Worm (Caenorhabditis elegans) whole organism, L3 larva: Measurements from ENCODE around the gene H40L08.9.

Experiments used
- R02D3.7 ChIP-seq: fragments of 150-350 bp; optimal IDR thresholded peaks from 2 replicates; lab custom pipeline; 2014; ENCODE audit warnings: missing biosample characterization, missing genetic modification characterization
- ZK546.5 ChIP-seq: sonication (generic microtip); optimal IDR thresholded peaks from 2 replicates; lab custom pipeline; 2017; ENCODE audit warnings: missing biosample characterization, missing genetic modification characterization
- ama-1 ChIP-seq: fragments of 150-350 bp; optimal IDR thresholded peaks from 2 replicates; lab custom pipeline; 2018
- ceh-28 ChIP-seq: fragments of 150-350 bp; optimal IDR thresholded peaks from 2 replicates; lab custom pipeline; 2014; ENCODE audit warnings: missing biosample characterization, missing genetic modification reagents, missing genetic modification characterization
- ceh-82 ChIP-seq: fragments of 150-350 bp; optimal IDR thresholded peaks from 2 replicates; lab custom pipeline; 2014; ENCODE audit warnings: missing biosample characterization, missing genetic modification characterization
- ceh-9 ChIP-seq: sonication (generic microtip); optimal IDR thresholded peaks from 2 replicates; lab custom pipeline; 2018; ENCODE audit warnings: missing biosample characterization, missing genetic modification characterization
- daf-12 ChIP-seq: fragments of 150-350 bp; optimal IDR thresholded peaks from 2 replicates; lab custom pipeline; 2014; ENCODE audit warnings: missing biosample characterization, missing genetic modification reagents, missing genetic modification characterization
- elt-1 ChIP-seq: fragments of 150-350 bp; optimal IDR thresholded peaks from 2 replicates; lab custom pipeline; 2014; ENCODE audit warnings: missing biosample characterization, missing genetic modification characterization
- elt-2 ChIP-seq: sonication (generic microtip); optimal IDR thresholded peaks from 2 replicates; lab custom pipeline; 2016; ENCODE audit warnings: missing genetic modification reagents, mild to moderate bottlenecking, missing genetic modification characterization, missing compliant biosample characterization
- elt-3 ChIP-seq, 3 experiments: fragments of 150-350 bp in 1 of 3; sonication (generic microtip) in 2 of 3; optimal IDR thresholded peaks; 2 replicates in 2 of 3; 4 replicates in 1 of 3; lab custom pipeline; 2014 to 2017; ENCODE audit warnings: missing biosample characterization in 3 of 3, missing genetic modification characterization in 3 of 3
- eor-1 ChIP-seq, 2 experiments: fragments of 150-350 bp; optimal IDR thresholded peaks; 2 replicates each; lab custom pipeline; 2014 to 2018; ENCODE audit warnings: missing biosample characterization in 2 of 2, missing genetic modification characterization in 2 of 2
- fkh-10 ChIP-seq: sonication (generic microtip); optimal IDR thresholded peaks from 2 replicates; lab custom pipeline; 2017; ENCODE audit warnings: missing biosample characterization, missing genetic modification reagents, missing genetic modification characterization
- fkh-2 ChIP-seq: fragments of 150-350 bp; optimal IDR thresholded peaks from 2 replicates; lab custom pipeline; 2014; ENCODE audit warnings: missing biosample characterization, missing genetic modification reagents, missing genetic modification characterization
- fos-1 ChIP-seq: fragments of 150-350 bp; optimal IDR thresholded peaks from 2 replicates; lab custom pipeline; 2014; ENCODE audit warnings: missing biosample characterization, missing genetic modification characterization
- hmg-11 ChIP-seq: sonication (generic microtip); optimal IDR thresholded peaks from 2 replicates; lab custom pipeline; 2016; ENCODE audit warnings: missing genetic modification characterization, missing compliant biosample characterization
- jun-1 ChIP-seq: fragments of 150-350 bp; optimal IDR thresholded peaks from 2 replicates; lab custom pipeline; 2014; ENCODE audit warnings: missing biosample characterization, missing genetic modification reagents, missing genetic modification characterization
- lin-15B ChIP-seq: fragments of 150-350 bp; optimal IDR thresholded peaks from 2 replicates; lab custom pipeline; 2014; ENCODE audit warnings: missing biosample characterization, missing genetic modification characterization
- lin-39 ChIP-seq: fragments of 150-350 bp; optimal IDR thresholded peaks from 2 replicates; lab custom pipeline; 2018; ENCODE audit warnings: missing biosample characterization, missing genetic modification reagents, missing genetic modification characterization
- lsy-12 ChIP-seq: sonication (generic microtip); optimal IDR thresholded peaks from 2 replicates; lab custom pipeline; 2016; ENCODE audit warnings: mild to moderate bottlenecking, missing genetic modification characterization, missing compliant biosample characterization
- mdl-1 ChIP-seq: fragments of 150-350 bp; optimal IDR thresholded peaks from 2 replicates; lab custom pipeline; 2014; ENCODE audit warnings: missing biosample characterization, missing genetic modification characterization
- mml-1 ChIP-seq: fragments of 150-350 bp; sonication (generic microtip); optimal IDR thresholded peaks from 3 replicates; lab custom pipeline; 2014; ENCODE audit warnings: missing biosample characterization, missing genetic modification characterization
- nfya-1 ChIP-seq: sonication (generic microtip); optimal IDR thresholded peaks from 2 replicates; lab custom pipeline; 2017; ENCODE audit warnings: missing genetic modification characterization, mild to moderate bottlenecking, missing compliant biosample characterization, antibody characterized with exemption, moderate library complexity; ENCODE audit not compliant: insufficient read depth
- nhr-11 ChIP-seq: fragments of 150-350 bp; optimal IDR thresholded peaks from 2 replicates; lab custom pipeline; 2014; ENCODE audit warnings: missing biosample characterization, missing genetic modification characterization
- nhr-12 ChIP-seq: fragments of 150-350 bp; optimal IDR thresholded peaks from 2 replicates; lab custom pipeline; 2014; ENCODE audit warnings: missing biosample characterization, missing genetic modification characterization
- nhr-23 ChIP-seq: fragments of 150-350 bp; optimal IDR thresholded peaks from 2 replicates; lab custom pipeline; 2014; ENCODE audit warnings: missing biosample characterization, missing genetic modification reagents, missing genetic modification characterization
- nhr-237 ChIP-seq: fragments of 150-350 bp; optimal IDR thresholded peaks from 2 replicates; lab custom pipeline; 2014; ENCODE audit warnings: missing biosample characterization, missing genetic modification characterization
- nhr-25 ChIP-seq: sonication (generic microtip); optimal IDR thresholded peaks from 2 replicates; lab custom pipeline; 2017; ENCODE audit warnings: missing biosample characterization, missing genetic modification characterization
- nhr-28 ChIP-seq: fragments of 150-350 bp; optimal IDR thresholded peaks from 2 replicates; lab custom pipeline; 2014; ENCODE audit warnings: missing biosample characterization, missing genetic modification characterization
- nhr-67 ChIP-seq: fragments of 150-350 bp; optimal IDR thresholded peaks from 2 replicates; lab custom pipeline; 2014; ENCODE audit warnings: missing biosample characterization, missing genetic modification characterization
- nhr-76 ChIP-seq: fragments of 150-350 bp; sonication (generic microtip); optimal IDR thresholded peaks from 5 replicates; lab custom pipeline; 2014; ENCODE audit warnings: missing biosample characterization, missing genetic modification characterization
- nhr-77 ChIP-seq: fragments of 150-350 bp; optimal IDR thresholded peaks from 2 replicates; lab custom pipeline; 2014; ENCODE audit warnings: missing biosample characterization, missing genetic modification characterization
- pha-4 ChIP-seq: fragments of 150-350 bp; optimal IDR thresholded peaks from 2 replicates; lab custom pipeline; 2014; ENCODE audit warnings: missing biosample characterization, missing genetic modification reagents, missing genetic modification characterization
- pqm-1 ChIP-seq: fragments of 150-350 bp; optimal IDR thresholded peaks from 2 replicates; lab custom pipeline; 2017; ENCODE audit warnings: missing biosample characterization, missing genetic modification characterization, inconsistent platforms
- skn-1 ChIP-seq: fragments of 150-350 bp; optimal IDR thresholded peaks from 2 replicates; lab custom pipeline; 2014; ENCODE audit warnings: missing biosample characterization, missing genetic modification characterization
- tbx-2 ChIP-seq: sonication (generic microtip); optimal IDR thresholded peaks from 2 replicates; lab custom pipeline; 2016; ENCODE audit warnings: mild to moderate bottlenecking, missing genetic modification characterization, missing compliant biosample characterization
- unc-39 ChIP-seq: sonication (generic microtip); optimal IDR thresholded peaks from 4 replicates; lab custom pipeline; 2017; ENCODE audit warnings: missing biosample characterization, missing genetic modification characterization
- zag-1 ChIP-seq: fragments of 150-350 bp; optimal IDR thresholded peaks from 2 replicates; lab custom pipeline; 2014; ENCODE audit warnings: missing biosample characterization, missing genetic modification characterization
- ztf-11 ChIP-seq: fragments of 150-350 bp; optimal IDR thresholded peaks from 2 replicates; lab custom pipeline; 2014; ENCODE audit warnings: missing biosample characterization, missing genetic modification characterization
- ztf-4 ChIP-seq: fragments of 150-350 bp; optimal IDR thresholded peaks from 2 replicates; lab custom pipeline; 2014; ENCODE audit warnings: missing biosample characterization, missing genetic modification characterization

The H40L08.9 gene

ce11 chrX:15120545-15120944 is 44.3 kb upstream of the H40L08.9 start:
- TF ChIP-seq ama-1 (lab: Kevin White, UChicago): no peak
- TF ChIP-seq elt-1 (tag; lab: Kevin White, UChicago): no peak
- no peak for TF ChIP-seq mml-1
- TF ChIP-seq ceh-28 (tag; lab: Kevin White, UChicago): no peak
- TF ChIP-seq nhr-76: no peak
- no peak for TF ChIP-seq lin-15B (tag; lab: Kevin White, UChicago)
- TF ChIP-seq zag-1: no peak
- no peak for TF ChIP-seq nhr-11 (tag; lab: Kevin White, UChicago)
- no peak for TF ChIP-seq eor-1 (tag; optimal IDR thresholded peaks at IDR 0.05; lab: Kevin White, UChicago)
- TF ChIP-seq ztf-4 (tag; lab: Kevin White, UChicago): no peak
- TF ChIP-seq tbx-2 (tag; lab: Kevin White, UChicago): no peak
- TF ChIP-seq fkh-10 (GFP tag; lab: Kevin White, UChicago): no peak
- TF ChIP-seq ceh-82: no peak
- TF ChIP-seq unc-39 (tag; lab: Kevin White, UChicago): no peak
- TF ChIP-seq pha-4 (tag; lab: Kevin White, UChicago): no peak
- no peak for TF ChIP-seq pqm-1
- no peak for TF ChIP-seq nhr-28 (tag; lab: Kevin White, UChicago)
- no peak for TF ChIP-seq R02D3.7 (tag; lab: Kevin White, UChicago)
- no peak for TF ChIP-seq elt-3 (tag; optimal IDR thresholded peaks at IDR 0.05; lab: Kevin White, UChicago)
- TF ChIP-seq fkh-2 (tag; lab: Kevin White, UChicago): no peak

ce11 chrX:15116514-15116913 is 40.2 kb upstream of the H40L08.9 start, which contains the start of gene R07D5.2:
Gene R07D5.2 (minus strand): TSS chrX:15116614.
- TF ChIP-seq ztf-4 (tag; lab: Kevin White, UChicago) (no peak), fkh-2 (tag; lab: Kevin White, UChicago) (no peak), nhr-237 (tag; lab: Kevin White, UChicago) (no peak), fkh-10 (GFP tag; lab: Kevin White, UChicago) (no peak), ama-1 (lab: Kevin White, UChicago) (no peak), ztf-11 (no peak), daf-12 (tag; lab: Kevin White, UChicago) (no peak)

ce11 chrX:15115748-15116147 is 39.5 kb upstream of the H40L08.9 start:
- TF ChIP-seq fkh-10 (GFP tag; lab: Kevin White, UChicago): no peak
- no peak for TF ChIP-seq nhr-23 (tag; lab: Kevin White, UChicago)
- TF ChIP-seq lin-39 (tag; lab: Kevin White, UChicago): no peak
- no peak for TF ChIP-seq ama-1 (lab: Kevin White, UChicago)
- no peak for TF ChIP-seq jun-1 (tag; lab: Kevin White, UChicago)
- TF ChIP-seq ZK546.5: no peak
- no peak for TF ChIP-seq lsy-12 (tag; lab: Kevin White, UChicago)
- no peak for TF ChIP-seq nhr-12 (tag; lab: Kevin White, UChicago)
- TF ChIP-seq nhr-67 (tag; lab: Kevin White, UChicago): no peak
- no peak for TF ChIP-seq nhr-77 (tag; lab: Kevin White, UChicago)
- no peak for TF ChIP-seq nhr-76
- TF ChIP-seq skn-1 (tag; lab: Kevin White, UChicago): no peak
- no peak for TF ChIP-seq nhr-25 (tag; lab: Kevin White, UChicago)
- no peak for TF ChIP-seq R02D3.7 (tag; lab: Kevin White, UChicago)
- TF ChIP-seq ceh-9 (tag; lab: Kevin White, UChicago): no peak

ce11 chrX:15112172-15112571 is 35.9 kb upstream of the H40L08.9 start:
- no peak for TF ChIP-seq nhr-67 (tag; lab: Kevin White, UChicago)
- no peak for TF ChIP-seq mml-1
- TF ChIP-seq nhr-28 (tag; lab: Kevin White, UChicago): no peak
- no peak for TF ChIP-seq unc-39 (tag; lab: Kevin White, UChicago)
- no peak for TF ChIP-seq mdl-1
- TF ChIP-seq nfya-1 (tag; lab: Kevin White, UChicago): no peak
- TF ChIP-seq elt-2 (tag; lab: Kevin White, UChicago): no peak
- TF ChIP-seq ceh-82: no peak
- no peak for TF ChIP-seq fos-1
- no peak for TF ChIP-seq lin-15B (tag; lab: Kevin White, UChicago)
- no peak for TF ChIP-seq lin-39 (tag; lab: Kevin White, UChicago)
- no peak for TF ChIP-seq hmg-11 (tag; lab: Kevin White, UChicago)
- no peak for TF ChIP-seq ceh-28 (tag; lab: Kevin White, UChicago)
- no peak for TF ChIP-seq pha-4 (tag; lab: Kevin White, UChicago)
- no peak for TF ChIP-seq nhr-237 (tag; lab: Kevin White, UChicago)
- TF ChIP-seq ztf-11: no peak
